Fruit fly (Drosophila melanogaster): ENCODE data around the gene CG3609.
A peak's percentile ranks its signal among the peaks of the same experiment; 100 is the strongest.

DNA sequence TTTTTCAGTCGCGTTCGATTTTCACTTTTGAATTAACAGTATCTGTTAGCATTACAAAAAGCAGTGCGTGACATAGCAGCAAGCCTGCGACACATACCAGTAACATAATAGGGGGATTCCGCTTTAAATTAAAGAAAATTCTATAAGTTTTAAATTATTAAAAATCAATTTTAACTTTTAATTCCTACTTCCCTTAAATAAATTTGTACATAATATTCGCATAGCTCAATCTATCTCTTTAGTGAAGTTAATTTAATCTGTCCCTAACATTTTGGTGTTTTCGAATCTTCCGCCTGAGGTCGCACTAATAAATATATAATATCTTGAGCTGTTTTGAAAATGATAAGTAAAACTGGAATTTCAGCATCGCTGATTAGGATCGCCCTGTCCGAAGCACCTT is 46.1 kb upstream of the CG3609 start, which contains the start of gene CG9886:
- TF ChIP-seq CG12605 (GFP tag; IDR thresholded peaks at IDR 0.05) (no peak), CG8159 (tag; optimal IDR thresholded peaks at IDR 0.05) (peak; percentile 57), Ets98B (GFP tag; IDR thresholded peaks at IDR 0.05) (peak; percentile 56; the same call in 1 of the 2 replicates), gl (tag; optimal IDR thresholded peaks at IDR 0.05) (no peak), CG13204 (GFP tag; optimal IDR thresholded peaks at IDR 0.05) (no peak), CG10348 (GFP tag; IDR thresholded peaks at IDR 0.05) (no peak), fd96Ca (GFP tag; IDR thresholded peaks at IDR 0.05) (no peak), CG14655 (GFP tag; optimal IDR thresholded peaks at IDR 0.05) (peak; percentile 37), D1 (tag; optimal IDR thresholded peaks at IDR 0.05) (no peak), EcR (GFP tag; optimal IDR thresholded peaks at IDR 0.05) (no peak), rn (GFP tag; IDR thresholded peaks at IDR 0.05) (no peak), CG8301 (tag; optimal IDR thresholded peaks at IDR 0.05) (peak; percentile 50), CG9948 (tag; optimal IDR thresholded peaks at IDR 0.05) (peak; percentile 50), CG4496 (GFP tag; IDR thresholded peaks at IDR 0.05) (peak; percentile 62; the same call in 2 of the 3 replicates)
